Fruit fly (Drosophila melanogaster) whole organism, adult: ENCODE measurements around the gene CG32054.

Experiments
- CG12768 ChIP-seq: fragments of 200-800 bp; sonication (Bioruptor generic); optimal IDR thresholded peaks from 2 replicates; lab custom pipeline; 2017; ENCODE audit warnings: missing biosample characterization, missing genetic modification characterization, mild to moderate bottlenecking, moderate library complexity, missing genetic modification reagents
- CG1620 ChIP-seq: fragments of 200-800 bp; sonication (Bioruptor generic); optimal IDR thresholded peaks from 2 replicates; lab custom pipeline; 2016; ENCODE audit warnings: missing biosample characterization, missing genetic modification characterization
- CG33017 ChIP-seq: fragments of 200-800 bp; sonication (Bioruptor generic); optimal IDR thresholded peaks from 2 replicates; lab custom pipeline; 2018; ENCODE audit warnings: missing biosample characterization, mild to moderate bottlenecking, missing genetic modification characterization, moderate library complexity
- CG7101 ChIP-seq: fragments of 200-800 bp; sonication (Bioruptor generic); optimal IDR thresholded peaks from 2 replicates; lab custom pipeline; 2018; ENCODE audit warnings: missing biosample characterization, mild to moderate bottlenecking, missing genetic modification characterization, moderate library complexity
- Crg-1 ChIP-seq: fragments of 200-800 bp; sonication (Bioruptor generic); optimal IDR thresholded peaks from 2 replicates; lab custom pipeline; 2016; ENCODE audit warnings: missing biosample characterization, missing genetic modification characterization
- Hr96 ChIP-seq: fragments of 200-800 bp; sonication (Bioruptor generic); optimal IDR thresholded peaks from 2 replicates; lab custom pipeline; 2016; ENCODE audit warnings: missing biosample characterization, missing genetic modification characterization
- Mnt ChIP-seq: fragments of 200-800 bp; sonication (Bioruptor generic); optimal IDR thresholded peaks from 2 replicates; lab custom pipeline; 2016; ENCODE audit warnings: missing biosample characterization, mild to moderate bottlenecking, missing genetic modification characterization
- bab1 ChIP-seq: fragments of 200-800 bp; sonication (Bioruptor generic); optimal IDR thresholded peaks from 3 replicates; lab custom pipeline; 2019; ENCODE audit warnings: missing biosample characterization, mild to moderate bottlenecking, missing genetic modification characterization, moderate library complexity
- cic ChIP-seq: fragments of 200-800 bp; sonication (Bioruptor generic); optimal IDR thresholded peaks from 2 replicates; lab custom pipeline; 2017; ENCODE audit warnings: missing biosample characterization, mild to moderate bottlenecking, missing genetic modification characterization, moderate library complexity
- cnc ChIP-seq, 2 experiments: fragments of >200 bp; optimal IDR thresholded peaks; 2 replicates each; lab custom pipeline; 2017
- ovo ChIP-seq: fragments of 200-800 bp; sonication (Bioruptor generic); optimal IDR thresholded peaks from 2 replicates; lab custom pipeline; 2016; ENCODE audit warnings: missing biosample characterization, missing genetic modification characterization
- tj ChIP-seq: fragments of 200-800 bp; sonication (Bioruptor generic); optimal IDR thresholded peaks from 3 replicates; lab custom pipeline; 2017; ENCODE audit warnings: missing biosample characterization, mild to moderate bottlenecking, missing genetic modification characterization, moderate library complexity
- toe ChIP-seq: fragments of 200-800 bp; sonication (Bioruptor generic); optimal IDR thresholded peaks from 2 replicates; lab custom pipeline; 2016; ENCODE audit warnings: missing biosample characterization, missing genetic modification characterization

- TF ChIP-seq CG1620 (no peak), bab1 (no peak), cnc (optimal IDR thresholded peaks at IDR 0.05; lab: Kevin White, UChicago) (no peak), toe (GFP tag; lab: Kevin White, UChicago) (peak; percentile 62), CG12768 (GFP tag; lab: Kevin White, UChicago) (peak; percentile 20), tj (GFP tag; lab: Kevin White, UChicago) (peak; percentile 13), Crg-1 (GFP tag; lab: Kevin White, UChicago) (no peak), Hr96 (GFP tag; lab: Kevin White, UChicago) (peak; percentile 2), cic (GFP tag; lab: Kevin White, UChicago) (no peak), CG7101 (tag; lab: Kevin White, UChicago) (peak; percentile 30), Mnt (GFP tag; lab: Kevin White, UChicago) (no peak), ovo (no peak), CG33017 (tag; lab: Kevin White, UChicago) (no peak)
Measured at dm6 chr3L:10110379-10110778, 15.8 kb upstream of the CG32054 start.
